Fruit fly (Drosophila melanogaster): Measurements from ENCODE around the gene CG31709.

CG31709 gene

dm6 chr2L:9576269-9576933 lies 3.0 kb downstream of the CG31709 start, which contains the start of gene Mtpalpha (continued):
- TF ChIP-seq CG9437 (GFP tag; optimal IDR thresholded peaks at IDR 0.05), result no peak
- no peak for TF ChIP-seq hth (optimal IDR thresholded peaks at IDR 0.05)
- TF ChIP-seq zen (tag; optimal IDR thresholded peaks at IDR 0.05), result no peak
- no peak for TF ChIP-seq CG17568 (GFP tag; optimal IDR thresholded peaks at IDR 0.05)
- no peak for TF ChIP-seq Oli (tag; optimal IDR thresholded peaks at IDR 0.05)
- no peak for TF ChIP-seq CG8388 (GFP tag; optimal IDR thresholded peaks at IDR 0.05)
- peak; percentile 99 for TF ChIP-seq CTCF (GFP tag; optimal IDR thresholded peaks at IDR 0.05)
- peak; percentile 39; the same call in 1 of the 2 replicates for TF ChIP-seq sob (GFP tag; IDR thresholded peaks at IDR 0.05)
- TF ChIP-seq BEAF-32 (GFP tag; optimal IDR thresholded peaks at IDR 0.05), result peak; percentile 28
- no peak for TF ChIP-seq zf30C (GFP tag; optimal IDR thresholded peaks at IDR 0.05)
- peak; percentile 40 for TF ChIP-seq CG13296 (GFP tag; optimal IDR thresholded peaks at IDR 0.05)
- no peak for TF ChIP-seq CG11398 (GFP tag; optimal IDR thresholded peaks at IDR 0.05)
- no peak for TF ChIP-seq cad (GFP tag; optimal IDR thresholded peaks at IDR 0.05)
- TF ChIP-seq hbn (GFP tag; IDR thresholded peaks at IDR 0.05; ENCODE audit: partially characterized antibody), result no peak
- no peak for TF ChIP-seq CG12769 (tag; optimal IDR thresholded peaks at IDR 0.05)
- no peak for TF ChIP-seq Adf1 (GFP tag; IDR thresholded peaks at IDR 0.05)
- no peak for TF ChIP-seq dm (GFP tag; optimal IDR thresholded peaks at IDR 0.05)
- TF ChIP-seq Bteb2 (GFP tag; optimal IDR thresholded peaks at IDR 0.05), result no peak
- TF ChIP-seq CG12391 (tag; optimal IDR thresholded peaks at IDR 0.05), result peak; percentile 44
- peak; percentile 16 for TF ChIP-seq nerfin-1 (tag; optimal IDR thresholded peaks at IDR 0.05)
- TF ChIP-seq CG14014 (GFP tag; IDR thresholded peaks at IDR 0.05), result no peak
- no peak for TF ChIP-seq CG7372 (GFP tag; IDR thresholded peaks at IDR 0.05)
- TF ChIP-seq CG2199 (GFP tag; IDR thresholded peaks at IDR 0.05), result no peak
- TF ChIP-seq CG18764 (GFP tag; optimal IDR thresholded peaks at IDR 0.05), result no peak
- TF ChIP-seq BtbVII (GFP tag; optimal IDR thresholded peaks at IDR 0.05), result peak; percentile 23
- TF ChIP-seq CG30431 (GFP tag; optimal IDR thresholded peaks at IDR 0.05), result no peak
- TF ChIP-seq pan (optimal IDR thresholded peaks at IDR 0.05), result no peak
- peak in 1 of 2 experiments; percentile 18 for TF ChIP-seq pan (GFP tag; optimal IDR thresholded peaks at IDR 0.05 in 1 of 2, IDR thresholded peaks at IDR 0.05 in 1 of 2)
- no peak for TF ChIP-seq run (tag; optimal IDR thresholded peaks at IDR 0.05)
- no peak for TF ChIP-seq Gsc (GFP tag; IDR thresholded peaks at IDR 0.05)
- TF ChIP-seq nau (GFP tag; optimal IDR thresholded peaks at IDR 0.05), result no peak
- no peak for TF ChIP-seq Bdp1 (GFP tag; optimal IDR thresholded peaks at IDR 0.05)
- peak in 1 of 2 experiments; percentile 13 for TF ChIP-seq Trl (optimal IDR thresholded peaks at IDR 0.05)
- TF ChIP-seq Trl (GFP tag; optimal IDR thresholded peaks at IDR 0.05), result peak; percentile 27
- TF ChIP-seq Rfx (GFP tag; IDR thresholded peaks at IDR 0.05), result peak; percentile 76; the same call in 1 of the 2 replicates
- peak; percentile 89 for TF ChIP-seq Med (GFP tag)
- no peak for TF ChIP-seq cas (GFP tag; IDR thresholded peaks at IDR 0.05)

- TF ChIP-seq chm (GFP tag; IDR thresholded peaks at IDR 0.05) (peak; percentile 45; the same call in 1 of the 2 replicates), Sox102F (GFP tag; optimal IDR thresholded peaks at IDR 0.05) (no peak), CG14710 (tag; optimal IDR thresholded peaks at IDR 0.05) (no peak), Nf-YA (GFP tag; IDR thresholded peaks at IDR 0.05) (peak; percentile 51; the same call in 1 of the 2 replicates), CG34422 (GFP tag; IDR thresholded peaks at IDR 0.05) (peak; percentile 12; the same call in 1 of the 3 replicates), CG12071 (GFP tag; optimal IDR thresholded peaks at IDR 0.05) (peak; percentile 64), maf-S (GFP tag; optimal IDR thresholded peaks at IDR 0.05) (no peak), luna (GFP tag; optimal IDR thresholded peaks at IDR 0.05) (no peak), CG17328 (GFP tag; IDR thresholded peaks at IDR 0.05) (no peak), tll (GFP tag; optimal IDR thresholded peaks at IDR 0.05) (no peak), ind (GFP tag; optimal IDR thresholded peaks at IDR 0.05) (no peak), Dbx (GFP tag; IDR thresholded peaks at IDR 0.05) (0 out of 3 replicates have a peak, but pooled peaks have one; percentile 15), fd3F (GFP tag; optimal IDR thresholded peaks at IDR 0.05) (peak; percentile 49), gsb (GFP tag; IDR thresholded peaks at IDR 0.05) (0 out of 2 replicates have a peak, but pooled peaks have one; percentile 10), MESR4 (GFP tag; optimal IDR thresholded peaks at IDR 0.05) (peak; percentile 11), nau (GFP tag; optimal IDR thresholded peaks at IDR 0.05) (peak; percentile 20), CG2875 (GFP tag; optimal IDR thresholded peaks at IDR 0.05) (no peak)
These were observed 8.7 kb downstream of the CG31709 start for dm6 chr2L:9570673-9571193.

Measured in whole organism, embryonic.